Fruit fly (Drosophila melanogaster) whole organism, prepupa: Measurements from ENCODE around the gene CG31538.

Source experiments
- Blimp-1 ChIP-seq: fragments of 200-800 bp; sonication (Bioruptor generic); optimal IDR thresholded peaks from 3 replicates; lab custom pipeline; 2017; ENCODE audit warnings: missing biosample characterization, missing genetic modification characterization, mild to moderate bottlenecking, moderate library complexity, missing genetic modification reagents
- CG10669 ChIP-seq: fragments of 200-800 bp; sonication (Bioruptor generic); optimal IDR thresholded peaks from 3 replicates; lab custom pipeline; 2018; ENCODE audit warnings: missing biosample characterization, mild to moderate bottlenecking, missing genetic modification characterization, moderate library complexity
- CG4318 ChIP-seq: fragments of 200-800 bp; sonication (Bioruptor generic); optimal IDR thresholded peaks from 3 replicates; lab custom pipeline; 2017; ENCODE audit warnings: missing biosample characterization, mild to moderate bottlenecking, missing genetic modification characterization
- Eip75B ChIP-seq: fragments of 200-800 bp; sonication (Bioruptor generic); optimal IDR thresholded peaks from 3 replicates; lab custom pipeline; 2016; ENCODE audit warnings: missing biosample characterization, missing genetic modification characterization
- Gug ChIP-seq: fragments of 200-800 bp; sonication (Bioruptor generic); IDR thresholded peaks from 2 replicates; pipeline ENCODE4 v1.3.6; 2022; ENCODE audit warnings: missing biosample characterization, missing genetic modification characterization
- dac ChIP-seq: fragments of 200-800 bp; sonication (Bioruptor generic); optimal IDR thresholded peaks from 2 replicates; lab custom pipeline; 2017; ENCODE audit warnings: missing biosample characterization, mild to moderate bottlenecking, missing genetic modification characterization

DNA sequence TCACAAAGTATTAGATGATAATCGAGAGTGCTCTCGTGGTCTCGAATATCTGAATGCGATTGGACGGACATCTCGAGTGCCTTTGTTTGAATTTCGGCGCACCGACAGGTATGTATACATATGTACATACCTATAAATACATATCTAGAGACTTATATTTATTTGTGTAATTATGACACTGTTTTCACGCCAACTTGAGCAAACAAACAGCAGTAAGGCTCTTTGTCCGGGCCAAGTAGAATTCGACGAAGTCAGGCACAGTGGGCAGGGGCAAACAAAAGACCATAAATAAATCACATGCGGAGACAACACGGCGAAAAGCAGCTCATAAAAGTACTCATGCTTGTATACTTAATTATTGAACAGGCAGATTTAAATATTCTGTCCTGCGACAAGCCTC, 43.0 kb upstream of the CG31538 start:
- no peak for TF ChIP-seq CG10669
- TF ChIP-seq CG4318 (GFP tag; lab: Kevin White, UChicago), result no peak
- TF ChIP-seq Gug, result no peak
- TF ChIP-seq dac (GFP tag; lab: Kevin White, UChicago), result no peak
- TF ChIP-seq Eip75B, result no peak
- TF ChIP-seq Blimp-1, result no peak
